Worm (Caenorhabditis elegans): ENCODE data around the gene his-35.

DNA sequence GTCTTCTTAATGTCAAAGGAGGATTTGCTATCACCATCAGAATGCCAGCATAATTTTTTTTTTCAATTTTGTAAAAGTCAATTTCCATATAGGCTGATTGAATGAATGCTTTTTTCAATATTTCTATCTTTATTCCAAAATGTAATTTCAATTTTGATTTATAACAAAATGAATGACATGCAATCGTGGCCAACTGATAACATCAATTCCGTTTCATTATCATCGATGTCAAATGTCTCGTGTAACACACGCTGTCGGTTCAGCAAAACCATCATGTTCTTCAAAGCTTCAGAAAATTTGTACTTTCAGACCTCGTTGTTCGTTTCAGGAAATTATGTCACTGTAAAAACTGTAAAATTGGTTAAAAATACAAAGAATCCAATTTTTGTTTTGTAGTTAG lies 38.2 kb downstream of the his-35 start:
- TF ChIP-seq nhr-237 (tag; optimal IDR thresholded peaks at IDR 0.05) = no peak
- TF ChIP-seq fos-1 (tag; optimal IDR thresholded peaks at IDR 0.05) = no peak
- no peak for TF ChIP-seq ama-1 (optimal IDR thresholded peaks at IDR 0.05)
- TF ChIP-seq madf-9 (GFP tag; conservative IDR thresholded peaks at IDR 0.05) = no peak
- no peak for TF ChIP-seq nhr-10 (tag; optimal IDR thresholded peaks at IDR 0.05)

Data from whole organism, L4 larva.